Fruit fly (Drosophila melanogaster): ENCODE data around the gene ph-p.

Gene ph-p

dm6 chrX:2081848-2082365 is 56.3 kb downstream of the ph-p start:
- no peak for TF ChIP-seq EcR (GFP tag; optimal IDR thresholded peaks at IDR 0.05)
- TF ChIP-seq CG8478 (optimal IDR thresholded peaks at IDR 0.05), result no peak
- no peak for TF ChIP-seq Dll (optimal IDR thresholded peaks at IDR 0.05)
- no peak for TF ChIP-seq usp (GFP tag; optimal IDR thresholded peaks at IDR 0.05)
- no peak for TF ChIP-seq psq (optimal IDR thresholded peaks at IDR 0.05)
- TF ChIP-seq pan (optimal IDR thresholded peaks at IDR 0.05), result no peak

- TF ChIP-seq Dll (optimal IDR thresholded peaks at IDR 0.05) (no peak), pan (optimal IDR thresholded peaks at IDR 0.05) (no peak), CG8478 (optimal IDR thresholded peaks at IDR 0.05) (no peak), psq (optimal IDR thresholded peaks at IDR 0.05) (no peak), EcR (GFP tag; optimal IDR thresholded peaks at IDR 0.05) (no peak), usp (GFP tag; optimal IDR thresholded peaks at IDR 0.05) (no peak)
Observed at dm6 chrX:2080367-2080927, 57.7 kb downstream of the ph-p start, which contains the start of the genes CG16903 and Unc-76. CG16903 (minus strand) TSS chrX:2080405. Unc-76 (plus strand) TSS chrX:2080610.

dm6 chrX:2076412-2077357 is 61.5 kb downstream of the ph-p start, which contains the start of gene CG4025:
CG4025 (plus strand) TSS chrX:2076966.
- TF ChIP-seq Dll (optimal IDR thresholded peaks at IDR 0.05), result no peak

Measured in whole organism.